Fruit fly (Drosophila melanogaster) whole organism, wandering third instar larva: ENCODE data around the gene Ir31a.
A peak's percentile ranks its signal among the peaks of the same experiment; 100 is the strongest.

Source experiments
- Abd-B ChIP-seq: fragments of >200 bp; optimal IDR thresholded peaks from 2 replicates; lab custom pipeline; 2017; ENCODE audit warnings: missing biosample characterization, missing genetic modification characterization
- CrebA ChIP-seq: fragments of 200-800 bp; sonication (Bioruptor generic); optimal IDR thresholded peaks from 2 replicates; lab custom pipeline; 2016; ENCODE audit warnings: missing biosample characterization, mild to moderate bottlenecking, missing genetic modification characterization, borderline replicate concordance
- Dfd ChIP-seq: fragments of >200 bp; optimal IDR thresholded peaks from 2 replicates; lab custom pipeline; 2017; ENCODE audit warnings: missing biosample characterization, missing genetic modification characterization
- Dif ChIP-seq: fragments of 200-275, 200-300 bp; sonication (Bioruptor generic); optimal IDR thresholded peaks from 2 replicates; lab custom pipeline; 2018; ENCODE audit warnings: missing biosample characterization, missing genetic modification characterization; ENCODE audit not compliant: partially characterized antibody
- GATAd ChIP-seq: sonication (Bioruptor generic); optimal IDR thresholded peaks from 2 replicates; lab custom pipeline; 2016; ENCODE audit warnings: missing biosample characterization, missing genetic modification characterization
- HLH106 ChIP-seq: fragments of 200-800 bp; optimal IDR thresholded peaks from 3 replicates; lab custom pipeline; 2019; ENCODE audit warnings: missing biosample characterization, mild to moderate bottlenecking, missing genetic modification characterization, moderate library complexity
- Hnf4 ChIP-seq: fragments of 200-800 bp; sonication (Bioruptor generic); optimal IDR thresholded peaks from 2 replicates; lab custom pipeline; 2016; ENCODE audit warnings: missing biosample characterization, mild to moderate bottlenecking, missing genetic modification characterization
- Hr78 ChIP-seq: fragments of >200 bp; optimal IDR thresholded peaks from 2 replicates; lab custom pipeline; 2017; ENCODE audit warnings: missing biosample characterization, missing genetic modification characterization
- Hr83 ChIP-seq: fragments of 200-300 bp; sonication (Bioruptor generic); optimal IDR thresholded peaks from 2 replicates; lab custom pipeline; 2016; ENCODE audit warnings: missing biosample characterization, mild to moderate bottlenecking, missing genetic modification characterization, moderate library complexity; ENCODE audit not compliant: poor library complexity, severe bottlenecking
- Mio ChIP-seq: sonication (Bioruptor generic); optimal IDR thresholded peaks from 2 replicates; lab custom pipeline; 2016; ENCODE audit warnings: missing biosample characterization, missing genetic modification characterization
- Myc ChIP-seq: fragments of >200 bp; optimal IDR thresholded peaks from 2 replicates; lab custom pipeline; 2017
- N ChIP-seq: fragments of >200 bp; optimal IDR thresholded peaks from 2 replicates; lab custom pipeline; 2018; ENCODE audit warnings: missing biosample characterization, missing external identifiers, missing genetic modification characterization
- OdsH ChIP-seq: fragments of 200-800 bp; sonication (Bioruptor generic); optimal IDR thresholded peaks from 2 replicates; lab custom pipeline; 2016; ENCODE audit warnings: missing biosample characterization, mild to moderate bottlenecking, missing genetic modification characterization
- Rel ChIP-seq, 2 experiments: fragments of 200-800 bp; sonication (Bioruptor generic) in 1 of 2; optimal IDR thresholded peaks; 2 replicates in 1 of 2; 3 replicates in 1 of 2; lab custom pipeline; 2016 to 2019; ENCODE audit warnings: mild to moderate bottlenecking in 2 of 2, missing biosample characterization in 2 of 2, missing genetic modification characterization in 2 of 2, moderate library complexity in 1 of 2
- Sp1 ChIP-seq: fragments of 200-800 bp; sonication (Bioruptor generic); optimal IDR thresholded peaks from 3 replicates; lab custom pipeline; 2019; ENCODE audit warnings: missing biosample characterization, mild to moderate bottlenecking, missing genetic modification characterization, moderate library complexity
- Vsx2 ChIP-seq: fragments of 200-300, 225-300 bp; sonication (Bioruptor generic); optimal IDR thresholded peaks from 2 replicates; lab custom pipeline; 2018; ENCODE audit warnings: missing biosample characterization, missing genetic modification characterization; ENCODE audit not compliant: partially characterized antibody
- br ChIP-seq: fragments of 200-800 bp; sonication (Bioruptor generic); optimal IDR thresholded peaks from 2 replicates; lab custom pipeline; 2016; ENCODE audit warnings: missing biosample characterization, missing genetic modification characterization
- dl ChIP-seq, 2 experiments: fragments of 175-275, 200-275 bp in 1 of 2; fragments of 200-275 bp in 1 of 2; sonication (Bioruptor generic); optimal IDR thresholded peaks; lab custom pipeline; 2018; ENCODE audit warnings: mild to moderate bottlenecking in 2 of 2, missing biosample characterization in 2 of 2, missing genetic modification characterization in 2 of 2, moderate library complexity in 2 of 2; ENCODE audit not compliant: partially characterized antibody in 2 of 2, insufficient read depth in 1 of 2
- ey ChIP-seq: fragments of 200-800 bp; sonication (Bioruptor generic); optimal IDR thresholded peaks from 2 replicates; lab custom pipeline; 2016; ENCODE audit warnings: missing biosample characterization, missing genetic modification characterization
- foxo ChIP-seq, 2 experiments: fragments of 200-800 bp; sonication (Bioruptor generic); optimal IDR thresholded peaks; 2 replicates in 1 of 2; 3 replicates in 1 of 2; lab custom pipeline; 2016 to 2017; ENCODE audit warnings: missing biosample characterization in 2 of 2, missing genetic modification characterization in 2 of 2
- fru ChIP-seq: fragments of 200-800 bp; sonication (Bioruptor generic); optimal IDR thresholded peaks from 3 replicates; lab custom pipeline; 2016; ENCODE audit warnings: missing biosample characterization, mild to moderate bottlenecking, missing genetic modification characterization
- h ChIP-seq: fragments of 200-800 bp; sonication (Bioruptor generic); optimal IDR thresholded peaks from 3 replicates; lab custom pipeline; 2016; ENCODE audit warnings: missing biosample characterization, mild to moderate bottlenecking, missing genetic modification characterization
- jim ChIP-seq: fragments of 175-275, 200-325 bp; sonication (Bioruptor generic); optimal IDR thresholded peaks from 2 replicates; lab custom pipeline; 2016; ENCODE audit warnings: missing biosample characterization, mild to moderate bottlenecking, missing genetic modification characterization
- psq ChIP-seq: fragments of 200-800 bp; sonication (Bioruptor generic); optimal IDR thresholded peaks from 3 replicates; lab custom pipeline; 2017; ENCODE audit warnings: missing biosample characterization, mild to moderate bottlenecking, missing genetic modification characterization, moderate library complexity
- rgr ChIP-seq: fragments of 200-800 bp; sonication (Bioruptor generic); optimal IDR thresholded peaks from 3 replicates; lab custom pipeline; 2016; ENCODE audit warnings: missing biosample characterization, mild to moderate bottlenecking, missing genetic modification characterization
- sage ChIP-seq: fragments of 200-800 bp; sonication (Bioruptor generic); optimal IDR thresholded peaks from 2 replicates; lab custom pipeline; 2016; ENCODE audit warnings: missing biosample characterization, mild to moderate bottlenecking, missing genetic modification characterization
- sv ChIP-seq: fragments of 200-800 bp; sonication (Bioruptor generic); optimal IDR thresholded peaks from 3 replicates; lab custom pipeline; 2016; ENCODE audit warnings: missing biosample characterization, missing genetic modification characterization
- woc ChIP-seq: sonication (Bioruptor generic); optimal IDR thresholded peaks from 2 replicates; lab custom pipeline; 2016; ENCODE audit warnings: missing biosample characterization, mild to moderate bottlenecking, missing genetic modification characterization

The Ir31a gene

DNA sequence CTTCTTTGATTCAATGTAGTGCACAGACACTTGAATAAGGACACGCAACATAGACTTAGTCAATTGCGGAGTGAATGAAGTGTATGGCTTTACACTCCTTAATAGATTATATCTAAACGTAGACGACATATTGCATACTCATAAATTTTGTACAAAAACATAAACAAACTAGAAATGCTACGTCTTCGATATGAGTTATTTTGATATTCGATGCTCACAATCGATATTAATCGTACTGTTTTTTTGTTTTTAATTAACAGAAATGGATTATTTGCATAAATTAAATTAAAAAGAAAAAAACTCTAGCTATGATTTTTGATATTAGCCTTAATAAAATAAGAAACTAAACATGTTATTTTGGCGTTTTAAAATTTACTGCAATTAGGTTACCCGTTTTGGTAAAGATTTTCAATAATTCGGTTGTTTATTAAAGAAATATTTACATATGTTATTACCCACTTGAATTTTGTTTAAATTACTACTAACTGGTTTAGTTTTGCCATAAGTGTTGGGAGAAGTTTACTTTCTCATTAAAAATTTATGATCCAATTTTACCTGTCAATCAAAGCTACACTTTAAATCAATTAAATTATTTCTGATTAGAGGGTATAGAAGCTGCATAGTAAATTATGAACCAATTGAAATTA lies at the start of gene Ir31a, which contains the start of the genes CG17768 and LSm-4:
TSS of gene Ir31a (plus strand) at position 558 of the 647 bp plus-strand sequence.
TSS of gene CG17768 (minus strand) at position 196 of the 647 bp plus-strand sequence.
TSS of gene LSm-4 (minus strand) at position 196 of the 647 bp plus-strand sequence.
- TF ChIP-seq woc, result peak; percentile 7
- no peak for TF ChIP-seq GATAd (GFP tag; lab: Kevin White, UChicago)

DNA sequence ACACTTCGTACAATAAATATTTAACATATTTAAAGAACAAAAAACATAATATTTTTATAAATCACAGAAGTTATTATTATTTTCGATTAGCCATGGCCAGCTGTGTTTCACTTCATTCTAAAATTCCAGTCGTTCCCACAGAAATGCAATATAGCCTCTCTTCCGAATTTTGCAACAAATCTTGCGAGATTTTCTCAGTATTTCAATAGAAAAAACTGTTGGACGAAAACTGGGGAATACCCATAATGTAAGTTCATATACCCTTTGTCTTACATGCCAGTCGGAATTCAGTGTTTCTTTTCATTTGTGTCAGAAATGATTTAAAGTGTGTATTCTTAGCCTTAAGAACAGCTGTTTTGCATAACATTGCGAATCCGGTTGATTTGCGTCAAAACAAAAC lies 48.9 kb upstream of the Ir31a start, which contains the start of the genes CtsL4 and ClpP:
TSS of gene CtsL4 (minus strand) at position 90 of the 400 bp plus-strand sequence.
TSS of gene ClpP (plus strand) at position 288 of the 400 bp plus-strand sequence.
- TF ChIP-seq woc (peak; percentile 66), dl (GFP tag; optimal IDR thresholded peaks at IDR 0.05; lab: Kevin White, UChicago; ENCODE audit: insufficient read depth in 1 of 2, partially characterized antibody in 2 of 2) (no peak)

DNA sequence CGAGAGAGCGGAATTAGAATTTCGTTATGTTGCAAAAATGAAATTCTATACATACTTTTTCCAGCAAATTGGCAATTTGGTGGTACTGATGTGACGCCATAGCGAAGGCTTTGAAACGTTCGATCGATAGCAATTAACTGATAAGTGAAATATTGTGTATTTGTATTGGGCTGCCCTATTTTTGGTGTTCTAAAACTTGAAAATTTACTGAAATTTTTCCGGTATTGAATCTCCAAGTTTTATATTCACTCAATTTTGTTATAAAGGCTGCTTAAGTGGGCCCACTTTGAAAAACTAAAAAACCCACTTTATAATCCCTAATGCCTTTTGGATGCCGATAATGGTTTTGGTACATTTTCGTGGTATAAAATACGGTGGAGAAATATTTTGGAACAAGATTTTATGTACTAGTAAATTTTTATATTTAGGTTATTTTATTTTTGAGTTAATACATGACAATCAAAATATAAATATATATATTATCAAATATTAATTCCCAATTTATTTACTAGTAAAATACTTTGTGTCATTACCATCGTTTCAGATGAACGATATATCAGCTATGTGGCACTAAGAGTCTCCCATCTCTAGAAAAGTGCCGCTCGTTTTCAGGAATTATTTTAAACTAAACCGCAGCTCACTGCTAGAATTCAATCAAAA lies 42.8 kb upstream of the Ir31a start, which contains the start of the genes Cand1 and pim:
TSS of gene Cand1 (minus strand) at position 300 of the 660 bp plus-strand sequence.
TSS of gene pim (plus strand) at position 582 of the 660 bp plus-strand sequence.
- TF ChIP-seq dl (GFP tag; optimal IDR thresholded peaks at IDR 0.05; lab: Kevin White, UChicago; ENCODE audit: insufficient read depth in 1 of 2, partially characterized antibody in 2 of 2) (no peak), br (GFP tag; lab: Kevin White, UChicago) (no peak), h (GFP tag; lab: Kevin White, UChicago) (no peak), jim (GFP tag; lab: Kevin White, UChicago) (no peak), foxo (GFP tag; optimal IDR thresholded peaks at IDR 0.05; lab: Kevin White, UChicago) (no peak), ey (no peak), Rel (GFP tag; optimal IDR thresholded peaks at IDR 0.05; lab: Kevin White, UChicago) (no peak), Rel (tag; optimal IDR thresholded peaks at IDR 0.05; lab: Kevin White, UChicago) (peak; percentile 36), woc (peak; percentile 22), HLH106 (peak; percentile 11)

DNA sequence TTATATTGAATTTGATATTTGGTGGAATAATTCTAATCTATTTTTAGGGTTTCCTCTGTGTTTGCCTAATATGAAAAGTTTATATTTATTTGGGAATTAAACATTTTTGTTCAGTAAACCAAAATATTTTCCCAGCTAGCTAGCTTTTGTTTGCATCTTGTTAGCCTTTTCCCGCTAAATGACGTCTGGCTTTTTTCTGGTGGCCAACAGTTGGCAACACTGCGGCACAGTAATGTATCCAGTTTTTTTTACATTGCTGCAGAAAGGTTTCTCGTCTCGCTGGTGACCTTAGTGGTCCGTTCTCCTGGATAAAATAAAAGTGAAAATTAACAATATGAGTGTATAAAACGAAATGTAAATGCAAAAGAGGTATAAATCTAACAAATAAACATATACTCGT lies 41.1 kb upstream of the Ir31a start, which contains the start of gene lft:
TSS of gene lft (plus strand) at position 243 of the 400 bp plus-strand sequence.
- TF ChIP-seq fru (GFP tag; lab: Kevin White, UChicago) (peak; percentile 85), woc (peak; percentile 60), Hnf4 (GFP tag; lab: Kevin White, UChicago) (no peak), Myc (lab: Kevin White, UChicago) (peak; percentile 69), Hr83 (GFP tag; lab: Kevin White, UChicago) (no peak)

dm6 chr2L:10366525-10366924 lies 38.8 kb upstream of the Ir31a start, which contains the start of gene CG5056:
Gene CG5056 (plus strand): TSS chr2L:10366692.
- peak; percentile 30 for TF ChIP-seq Sp1 (GFP tag; lab: Kevin White, UChicago)
- TF ChIP-seq woc, result peak; percentile 64
- no peak for TF ChIP-seq Vsx2 (GFP tag; lab: Kevin White, UChicago)

DNA sequence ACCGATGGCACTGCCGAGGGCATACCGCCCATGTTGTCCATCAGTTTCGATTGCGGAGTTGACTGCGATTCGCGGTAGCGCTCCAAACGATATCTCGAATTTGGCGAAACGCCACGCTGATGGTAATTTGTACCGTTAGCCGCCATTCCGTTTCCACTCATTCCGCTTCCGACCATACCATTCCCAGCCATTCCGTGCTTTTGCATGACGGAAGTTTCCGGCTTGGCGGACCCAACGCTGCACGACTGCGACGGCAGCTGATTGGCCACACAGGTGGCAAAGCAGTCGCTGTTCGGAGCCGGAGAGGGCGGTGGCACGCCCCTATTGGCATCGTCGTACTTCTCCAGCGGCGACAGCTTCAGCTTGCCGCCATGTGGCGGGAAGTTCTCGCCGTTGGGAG lies 33.1 kb upstream of the Ir31a start:
- TF ChIP-seq Rel (GFP tag; optimal IDR thresholded peaks at IDR 0.05; lab: Kevin White, UChicago) (no peak), Rel (tag; optimal IDR thresholded peaks at IDR 0.05; lab: Kevin White, UChicago) (no peak), OdsH (GFP tag; lab: Kevin White, UChicago) (no peak)

DNA sequence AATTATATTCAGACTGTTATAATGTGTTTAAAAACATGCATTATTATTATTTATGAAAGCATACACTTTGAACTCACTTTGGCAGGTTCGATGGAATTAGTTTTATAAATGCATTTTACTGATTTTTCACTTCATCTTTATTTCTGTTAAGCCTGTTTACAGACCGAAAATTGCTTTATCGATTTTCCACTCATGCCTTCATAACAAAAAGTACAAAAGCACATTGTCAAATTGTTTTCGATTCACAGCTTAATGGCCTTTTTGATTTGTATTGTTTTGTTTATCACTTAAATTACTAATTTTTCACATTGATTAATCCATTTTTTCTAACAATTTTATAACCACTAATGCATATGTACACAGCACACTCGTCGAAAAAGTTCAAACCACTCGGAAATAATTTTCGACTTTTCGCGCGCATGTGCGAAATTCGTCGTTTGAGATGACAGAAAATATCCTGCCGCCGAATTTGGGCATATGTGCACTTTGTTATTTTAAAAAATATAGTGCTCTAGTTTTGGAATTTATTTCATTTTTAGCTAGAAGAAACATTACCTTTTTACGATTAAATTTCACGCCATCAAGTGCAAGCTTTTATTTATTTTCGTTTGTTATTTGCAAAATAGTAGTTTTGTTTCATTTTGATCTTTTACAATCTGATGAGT lies 31.6 kb upstream of the Ir31a start, which contains the start of gene rho-5:
TSS of gene rho-5 (minus strand) at position 296 of the 665 bp plus-strand sequence.
- TF ChIP-seq Mio (GFP tag; lab: Kevin White, UChicago) (no peak), Dif (no peak), rgr (GFP tag; lab: Kevin White, UChicago) (no peak), Hr78 (GFP tag; lab: Kevin White, UChicago) (no peak), Sp1 (GFP tag; lab: Kevin White, UChicago) (no peak), Abd-B (GFP tag; lab: Kevin White, UChicago) (no peak), Hnf4 (GFP tag; lab: Kevin White, UChicago) (no peak), Myc (lab: Kevin White, UChicago) (no peak), dl (GFP tag; optimal IDR thresholded peaks at IDR 0.05; lab: Kevin White, UChicago; ENCODE audit: insufficient read depth in 1 of 2, partially characterized antibody in 2 of 2) (no peak), HLH106 (no peak), N (GFP tag; lab: Kevin White, UChicago) (no peak), Dfd (GFP tag; lab: Kevin White, UChicago) (no peak), fru (GFP tag; lab: Kevin White, UChicago) (no peak), CrebA (GFP tag; lab: Kevin White, UChicago) (no peak), sage (GFP tag; lab: Kevin White, UChicago) (no peak), GATAd (GFP tag; lab: Kevin White, UChicago) (no peak), psq (GFP tag; lab: Kevin White, UChicago) (no peak), sv (GFP tag; lab: Kevin White, UChicago) (no peak)
